Fruit fly (Drosophila melanogaster): ENCODE data around the gene EMC5.

The EMC5 gene

dm6 chr2L:18947515-18947998 is 40.0 kb upstream of the EMC5 start:
- no peak for TF ChIP-seq br (GFP tag; optimal IDR thresholded peaks at IDR 0.05)
- TF ChIP-seq Dfd (GFP tag; optimal IDR thresholded peaks at IDR 0.05) = no peak
- no peak for TF ChIP-seq woc (GFP tag; optimal IDR thresholded peaks at IDR 0.05)
- TF ChIP-seq dsf (GFP tag; optimal IDR thresholded peaks at IDR 0.05; ENCODE audit: borderline replicate concordance) = no peak
- no peak for TF ChIP-seq Mio (GFP tag; optimal IDR thresholded peaks at IDR 0.05)
- no peak for TF ChIP-seq Hr83 (GFP tag; optimal IDR thresholded peaks at IDR 0.05; ENCODE audit: poor library complexity, severe bottlenecking)
- TF ChIP-seq fru (GFP tag; optimal IDR thresholded peaks at IDR 0.05) = peak; percentile 84
- no peak for TF ChIP-seq Jra (GFP tag; optimal IDR thresholded peaks at IDR 0.05)
- peak; percentile 21 to 63 for TF ChIP-seq dl (GFP tag; optimal IDR thresholded peaks at IDR 0.05; ENCODE audit: insufficient read depth in 1 of 2, partially characterized antibody in 2 of 2)
- no peak for TF ChIP-seq pan (optimal IDR thresholded peaks at IDR 0.05)
- TF ChIP-seq tai (GFP tag; optimal IDR thresholded peaks at IDR 0.05) = no peak
- no peak for TF ChIP-seq Abd-B (GFP tag; optimal IDR thresholded peaks at IDR 0.05)
- peak; percentile 83 for TF ChIP-seq Dif (GFP tag; optimal IDR thresholded peaks at IDR 0.05; ENCODE audit: partially characterized antibody)
- TF ChIP-seq dmrt93B (GFP tag; optimal IDR thresholded peaks at IDR 0.05) = no peak
- no peak for TF ChIP-seq N (GFP tag; optimal IDR thresholded peaks at IDR 0.05)
- TF ChIP-seq GATAd (GFP tag; optimal IDR thresholded peaks at IDR 0.05) = no peak
- TF ChIP-seq psq (GFP tag; optimal IDR thresholded peaks at IDR 0.05) = no peak
- no peak for TF ChIP-seq CG32264 (GFP tag; optimal IDR thresholded peaks at IDR 0.05)
- TF ChIP-seq CrebA (GFP tag; optimal IDR thresholded peaks at IDR 0.05; ENCODE audit: borderline replicate concordance) = no peak
- no peak for TF ChIP-seq lola (GFP tag; optimal IDR thresholded peaks at IDR 0.05)
- TF ChIP-seq OdsH (GFP tag; optimal IDR thresholded peaks at IDR 0.05) = no peak
- no peak for TF ChIP-seq sage (GFP tag; optimal IDR thresholded peaks at IDR 0.05)
- no peak for TF ChIP-seq Rel (GFP tag; optimal IDR thresholded peaks at IDR 0.05)
- peak; percentile 93 for TF ChIP-seq Rel (tag; optimal IDR thresholded peaks at IDR 0.05)
- no peak for TF ChIP-seq jim (GFP tag; optimal IDR thresholded peaks at IDR 0.05)
- no peak for TF ChIP-seq usp (GFP tag; optimal IDR thresholded peaks at IDR 0.05)
- no peak for TF ChIP-seq Sp1 (GFP tag; optimal IDR thresholded peaks at IDR 0.05)
- no peak for TF ChIP-seq Myc (optimal IDR thresholded peaks at IDR 0.05)
- no peak for TF ChIP-seq Vsx2 (GFP tag; optimal IDR thresholded peaks at IDR 0.05; ENCODE audit: partially characterized antibody)
- TF ChIP-seq CG9705 (GFP tag; optimal IDR thresholded peaks at IDR 0.05) = no peak
- no peak for TF ChIP-seq sv (GFP tag; optimal IDR thresholded peaks at IDR 0.05)
- no peak for TF ChIP-seq foxo (GFP tag; optimal IDR thresholded peaks at IDR 0.05)
- TF ChIP-seq brk (GFP tag; optimal IDR thresholded peaks at IDR 0.05) = no peak
- TF ChIP-seq Hnf4 (GFP tag; optimal IDR thresholded peaks at IDR 0.05) = no peak
- no peak for TF ChIP-seq Hr78 (GFP tag; optimal IDR thresholded peaks at IDR 0.05)

- TF ChIP-seq OdsH (GFP tag; optimal IDR thresholded peaks at IDR 0.05) = peak; percentile 83
- peak; percentile 46 for TF ChIP-seq CG9705 (GFP tag; optimal IDR thresholded peaks at IDR 0.05)
- TF ChIP-seq usp (GFP tag; optimal IDR thresholded peaks at IDR 0.05) = no peak
- TF ChIP-seq Dif (GFP tag; optimal IDR thresholded peaks at IDR 0.05; ENCODE audit: partially characterized antibody) = no peak
- TF ChIP-seq fru (GFP tag; optimal IDR thresholded peaks at IDR 0.05) = peak; percentile 68
- TF ChIP-seq rgr (GFP tag; optimal IDR thresholded peaks at IDR 0.05) = peak; percentile 68
- peak; percentile 27 for TF ChIP-seq Jra (GFP tag; optimal IDR thresholded peaks at IDR 0.05)
- TF ChIP-seq ey (GFP tag; optimal IDR thresholded peaks at IDR 0.05) = peak; percentile 80
- TF ChIP-seq HLH106 (tag; optimal IDR thresholded peaks at IDR 0.05) = peak; percentile 83
- TF ChIP-seq psq (GFP tag; optimal IDR thresholded peaks at IDR 0.05) = peak; percentile 84
- TF ChIP-seq Hr78 (GFP tag; optimal IDR thresholded peaks at IDR 0.05) = no peak
- peak; percentile 84 for TF ChIP-seq br (GFP tag; optimal IDR thresholded peaks at IDR 0.05)
- no peak for TF ChIP-seq dl (GFP tag; optimal IDR thresholded peaks at IDR 0.05; ENCODE audit: insufficient read depth in 1 of 2, partially characterized antibody in 2 of 2)
- peak; percentile 11 for TF ChIP-seq CG32264 (GFP tag; optimal IDR thresholded peaks at IDR 0.05)
- peak; percentile 85 for TF ChIP-seq h (GFP tag; optimal IDR thresholded peaks at IDR 0.05)
- TF ChIP-seq dmrt93B (GFP tag; optimal IDR thresholded peaks at IDR 0.05) = peak; percentile 56
- peak; percentile 6 for TF ChIP-seq dsf (GFP tag; optimal IDR thresholded peaks at IDR 0.05; ENCODE audit: borderline replicate concordance)
- TF ChIP-seq brk (GFP tag; optimal IDR thresholded peaks at IDR 0.05) = no peak
- no peak for TF ChIP-seq sage (GFP tag; optimal IDR thresholded peaks at IDR 0.05)
- TF ChIP-seq GATAd (GFP tag; optimal IDR thresholded peaks at IDR 0.05) = no peak
- no peak for TF ChIP-seq N (GFP tag; optimal IDR thresholded peaks at IDR 0.05)
- peak; percentile 95 for TF ChIP-seq woc (GFP tag; optimal IDR thresholded peaks at IDR 0.05)
- no peak for TF ChIP-seq Dfd (GFP tag; optimal IDR thresholded peaks at IDR 0.05)
- peak; percentile 70 for TF ChIP-seq Hnf4 (GFP tag; optimal IDR thresholded peaks at IDR 0.05)
- TF ChIP-seq foxo (GFP tag; optimal IDR thresholded peaks at IDR 0.05) = peak in 1 of 2 experiments; percentile 81
- TF ChIP-seq Hr83 (GFP tag; optimal IDR thresholded peaks at IDR 0.05; ENCODE audit: poor library complexity, severe bottlenecking) = no peak
- TF ChIP-seq Sp1 (GFP tag; optimal IDR thresholded peaks at IDR 0.05) = peak; percentile 83
- TF ChIP-seq Myc (optimal IDR thresholded peaks at IDR 0.05) = no peak
These were observed 39.3 kb upstream of the EMC5 start for dm6 chr2L:18948065-18948723.

Data from whole organism, wandering third instar larva.